Worm (Caenorhabditis elegans) whole organism, L2 larva: Measurements from ENCODE around the gene nas-16.

Source experiments
- Y55F3AM.14 ChIP-seq: fragments of 200-800 bp; sonication (Bioruptor generic); optimal IDR thresholded peaks from 2 replicates; lab custom pipeline; 2018; ENCODE audit warnings: mild to moderate bottlenecking, missing genetic modification characterization, missing compliant biosample characterization
- ZK546.5 ChIP-seq: sonication (generic microtip); optimal IDR thresholded peaks from 2 replicates; lab custom pipeline; 2017; ENCODE audit warnings: missing biosample characterization, missing genetic modification characterization
- ama-1 ChIP-seq: fragments of 150-350 bp; optimal IDR thresholded peaks from 2 replicates; lab custom pipeline; 2018; ENCODE audit warnings: inconsistent platforms
- blmp-1 ChIP-seq: sonication (generic microtip); optimal IDR thresholded peaks from 2 replicates; lab custom pipeline; 2017; ENCODE audit warnings: missing genetic modification characterization, mild to moderate bottlenecking, missing compliant biosample characterization, antibody characterized with exemption, moderate library complexity; ENCODE audit not compliant: insufficient read depth
- ceh-16 ChIP-seq: fragments of 150-350 bp; optimal IDR thresholded peaks from 2 replicates; lab custom pipeline; 2014; ENCODE audit warnings: missing biosample characterization, missing genetic modification characterization
- crh-2 ChIP-seq: sonication (generic microtip); optimal IDR thresholded peaks from 2 replicates; lab custom pipeline; 2017; ENCODE audit warnings: missing biosample characterization, missing genetic modification characterization
- dmd-4 ChIP-seq: sonication (generic microtip); optimal IDR thresholded peaks from 2 replicates; lab custom pipeline; 2017; ENCODE audit warnings: missing biosample characterization, missing genetic modification characterization
- fos-1 ChIP-seq: fragments of 150-350 bp; optimal IDR thresholded peaks from 2 replicates; lab custom pipeline; 2014; ENCODE audit warnings: missing biosample characterization, missing genetic modification characterization
- lin-13 ChIP-seq: fragments of 150-350 bp; optimal IDR thresholded peaks from 2 replicates; lab custom pipeline; 2014; ENCODE audit warnings: missing biosample characterization, missing genetic modification reagents, missing genetic modification characterization
- lsy-2 ChIP-seq, 2 experiments: fragments of 150-350 bp in 1 of 2; sonication (generic microtip) in 1 of 2; optimal IDR thresholded peaks; 2 replicates each; lab custom pipeline; 2014 to 2017; ENCODE audit warnings: missing biosample characterization in 2 of 2, missing genetic modification characterization in 2 of 2
- mab-5 ChIP-seq: fragments of 150-350 bp; optimal IDR thresholded peaks from 2 replicates; lab custom pipeline; 2014; ENCODE audit warnings: missing biosample characterization, missing genetic modification characterization
- peb-1 ChIP-seq: fragments of 150-350 bp; optimal IDR thresholded peaks from 2 replicates; lab custom pipeline; 2014; ENCODE audit warnings: missing biosample characterization, missing genetic modification characterization
- sem-4 ChIP-seq: fragments of 150-350 bp; optimal IDR thresholded peaks from 2 replicates; lab custom pipeline; 2014; ENCODE audit warnings: missing biosample characterization, missing genetic modification reagents, missing genetic modification characterization
- sma-9 ChIP-seq, 2 experiments: fragments of 150-350 bp in 1 of 2; sonication (generic microtip) in 1 of 2; optimal IDR thresholded peaks; 2 replicates each; lab custom pipeline; 2014 to 2016; ENCODE audit warnings: missing genetic modification characterization in 2 of 2, mild to moderate bottlenecking in 1 of 2, missing biosample characterization in 1 of 2, missing compliant biosample characterization in 1 of 2, missing genetic modification reagents in 1 of 2, moderate library complexity in 1 of 2
- snpc-4 ChIP-seq: fragments of 150-350 bp; optimal IDR thresholded peaks from 2 replicates; lab custom pipeline; 2014; ENCODE audit warnings: missing biosample characterization, missing genetic modification characterization
- unc-39 ChIP-seq: fragments of 150-350 bp; optimal IDR thresholded peaks from 2 replicates; lab custom pipeline; 2014; ENCODE audit warnings: missing biosample characterization, missing genetic modification characterization
- unc-55 ChIP-seq: fragments of 150-350 bp; sonication (generic microtip); optimal IDR thresholded peaks from 3 replicates; lab custom pipeline; 2014; ENCODE audit warnings: missing biosample characterization, missing genetic modification reagents, missing genetic modification characterization
- unc-62 ChIP-seq: fragments of 150-350 bp; optimal IDR thresholded peaks from 2 replicates; lab custom pipeline; 2014; ENCODE audit warnings: missing biosample characterization, missing genetic modification reagents, missing genetic modification characterization
- ztf-11 ChIP-seq: sonication (generic microtip); optimal IDR thresholded peaks from 2 replicates; lab custom pipeline; 2017; ENCODE audit warnings: missing biosample characterization, missing genetic modification characterization
- ztf-4 ChIP-seq: fragments of 150-350 bp; optimal IDR thresholded peaks from 2 replicates; lab custom pipeline; 2014; ENCODE audit warnings: missing biosample characterization, missing genetic modification characterization

Gene nas-16

ce11 chrV:11438464-11438863 lies 46.3 kb downstream of the nas-16 start, which contains the start of gene dmsr-1:
Gene dmsr-1, plus strand, starts transcription at chrV:11438764.
- TF ChIP-seq lin-13 (GFP tag; lab: Kevin White, UChicago): no peak
- TF ChIP-seq blmp-1 (tag; lab: Kevin White, UChicago): no peak

ce11 chrV:11439202-11439601 lies 47.1 kb downstream of the nas-16 start:
- TF ChIP-seq ceh-16 (tag; lab: Kevin White, UChicago): no peak
- no peak for TF ChIP-seq lin-13 (GFP tag; lab: Kevin White, UChicago)
- no peak for TF ChIP-seq dmd-4
- no peak for TF ChIP-seq ama-1 (lab: Kevin White, UChicago)
- no peak for TF ChIP-seq mab-5
- no peak for TF ChIP-seq blmp-1 (tag; lab: Kevin White, UChicago)
- no peak for TF ChIP-seq fos-1 (tag; lab: Kevin White, UChicago)
- no peak for TF ChIP-seq Y55F3AM.14 (GFP tag; lab: Kevin White, UChicago)
- no peak for TF ChIP-seq crh-2
- TF ChIP-seq lsy-2 (tag; optimal IDR thresholded peaks at IDR 0.05; lab: Kevin White, UChicago): no peak
- no peak for TF ChIP-seq sem-4 (tag; lab: Kevin White, UChicago)
- TF ChIP-seq ztf-11 (tag; lab: Kevin White, UChicago): no peak
- no peak for TF ChIP-seq ztf-4 (tag; lab: Kevin White, UChicago)
- no peak for TF ChIP-seq peb-1 (tag; lab: Kevin White, UChicago)
- no peak for TF ChIP-seq unc-39 (tag; lab: Kevin White, UChicago)
- no peak for TF ChIP-seq sma-9 (GFP tag; optimal IDR thresholded peaks at IDR 0.05; lab: Kevin White, UChicago)
- TF ChIP-seq sma-9 (tag; optimal IDR thresholded peaks at IDR 0.05; lab: Kevin White, UChicago): no peak
- TF ChIP-seq snpc-4 (tag; lab: Kevin White, UChicago): no peak
- TF ChIP-seq ZK546.5: no peak
- no peak for TF ChIP-seq unc-62 (GFP tag; lab: Kevin White, UChicago)
- TF ChIP-seq unc-55: no peak
